Worm (Caenorhabditis elegans) whole organism, late embryonic: ENCODE measurements around the gene C07C7.1.
"Not testable (repeated sequence)": the region's sequence is repeated elsewhere in the genome, so short reads cannot be mapped to it uniquely, and the experiment has no call there.

Source experiments
- F13H6.1 ChIP-seq: sonication (generic microtip); optimal IDR thresholded peaks from 2 replicates; lab custom pipeline; 2016; ENCODE audit warnings: missing genetic modification characterization, missing compliant biosample characterization
- K02D7.2 ChIP-seq: sonication (generic microtip); optimal IDR thresholded peaks from 2 replicates; lab custom pipeline; 2017; ENCODE audit warnings: mild to moderate bottlenecking, missing genetic modification characterization, missing compliant biosample characterization
- K09A11.1 ChIP-seq: sonication (generic microtip); optimal IDR thresholded peaks from 2 replicates; lab custom pipeline; 2017; ENCODE audit warnings: antibody characterized with exemption, mild to moderate bottlenecking, missing genetic modification characterization, missing compliant biosample characterization; ENCODE audit not compliant: insufficient read depth
- ceh-14 ChIP-seq: sonication (generic microtip); optimal IDR thresholded peaks from 2 replicates; lab custom pipeline; 2016; ENCODE audit warnings: missing genotype, missing genetic modification characterization, missing compliant biosample characterization
- ceh-18 ChIP-seq: sonication (generic microtip); optimal IDR thresholded peaks from 2 replicates; lab custom pipeline; 2016; ENCODE audit warnings: missing genetic modification characterization, missing compliant biosample characterization
- ceh-2 ChIP-seq: sonication (generic microtip); optimal IDR thresholded peaks from 2 replicates; lab custom pipeline; 2016; ENCODE audit warnings: missing genotype, missing genetic modification characterization, missing compliant biosample characterization
- ceh-22 ChIP-seq: sonication (generic microtip); optimal IDR thresholded peaks from 2 replicates; lab custom pipeline; 2017; ENCODE audit warnings: missing biosample characterization, missing genetic modification characterization
- ceh-24 ChIP-seq: sonication (generic microtip); optimal IDR thresholded peaks from 2 replicates; lab custom pipeline; 2016; ENCODE audit warnings: mild to moderate bottlenecking, missing genetic modification characterization, missing compliant biosample characterization
- ceh-31 ChIP-seq: sonication (generic microtip); optimal IDR thresholded peaks from 2 replicates; lab custom pipeline; 2016; ENCODE audit warnings: missing genetic modification characterization, missing compliant biosample characterization
- ceh-34 ChIP-seq: sonication (generic microtip); optimal IDR thresholded peaks from 2 replicates; lab custom pipeline; 2016; ENCODE audit warnings: mild to moderate bottlenecking, missing genetic modification characterization, missing compliant biosample characterization
- ceh-45 ChIP-seq: fragments of 200-800 bp; sonication (Bioruptor generic); IDR thresholded peaks from 2 replicates; pipeline ENCODE4 v1.3.6; 2022; ENCODE audit warnings: missing genetic modification reagents, missing genetic modification characterization, missing compliant biosample characterization
- ceh-6 ChIP-seq: fragments of 200-800 bp; sonication (Bioruptor generic); optimal IDR thresholded peaks from 2 replicates; lab custom pipeline; 2018; ENCODE audit warnings: mild to moderate bottlenecking, missing genetic modification characterization, missing compliant biosample characterization
- ceh-9 ChIP-seq: sonication (generic microtip); optimal IDR thresholded peaks from 2 replicates; lab custom pipeline; 2016; ENCODE audit warnings: mild to moderate bottlenecking, missing genetic modification characterization, inconsistent platforms, missing compliant biosample characterization
- elt-2 ChIP-seq: sonication (generic microtip); optimal IDR thresholded peaks from 2 replicates; lab custom pipeline; 2016; ENCODE audit warnings: missing genetic modification reagents, missing genetic modification characterization, missing compliant biosample characterization
- eyg-1 ChIP-seq: sonication (generic microtip); optimal IDR thresholded peaks from 2 replicates; lab custom pipeline; 2016; ENCODE audit warnings: missing genotype, missing genetic modification characterization, missing compliant biosample characterization
- fkh-6 ChIP-seq: sonication (generic microtip); optimal IDR thresholded peaks from 2 replicates; lab custom pipeline; 2016; ENCODE audit warnings: missing genetic modification characterization, missing compliant biosample characterization
- hlh-30 ChIP-seq: sonication (generic microtip); optimal IDR thresholded peaks from 2 replicates; lab custom pipeline; 2017; ENCODE audit warnings: antibody characterized with exemption, missing genetic modification characterization, missing compliant biosample characterization; ENCODE audit not compliant: insufficient read depth
- hlh-6 ChIP-seq: sonication (generic microtip); optimal IDR thresholded peaks from 2 replicates; lab custom pipeline; 2016; ENCODE audit warnings: missing genotype, missing genetic modification characterization, missing compliant biosample characterization
- hlh-8 ChIP-seq: sonication (generic microtip); optimal IDR thresholded peaks from 2 replicates; lab custom pipeline; 2016; ENCODE audit warnings: missing genotype, missing genetic modification characterization, missing compliant biosample characterization
- madf-2 ChIP-seq: sonication (generic microtip); optimal IDR thresholded peaks from 2 replicates; lab custom pipeline; 2017; ENCODE audit warnings: missing genetic modification characterization, missing compliant biosample characterization
- mec-3 ChIP-seq: sonication (generic microtip); optimal IDR thresholded peaks from 2 replicates; lab custom pipeline; 2016; ENCODE audit warnings: borderline replicate concordance, missing genetic modification characterization, missing compliant biosample characterization
- nfya-1 ChIP-seq: sonication (generic microtip); optimal IDR thresholded peaks from 2 replicates; lab custom pipeline; 2017; ENCODE audit warnings: missing genetic modification characterization, mild to moderate bottlenecking, missing compliant biosample characterization, antibody characterized with exemption, moderate library complexity
- nhr-11 ChIP-seq: fragments of 150-350 bp; optimal IDR thresholded peaks from 2 replicates; lab custom pipeline; 2014; ENCODE audit warnings: missing biosample characterization, missing genetic modification characterization
- odd-2 ChIP-seq: sonication (generic microtip); optimal IDR thresholded peaks from 2 replicates; lab custom pipeline; 2017; ENCODE audit warnings: antibody characterized with exemption, mild to moderate bottlenecking, missing genetic modification characterization, missing compliant biosample characterization
- pat-9 ChIP-seq: fragments of 200-800 bp; sonication (Bioruptor generic); optimal IDR thresholded peaks from 2 replicates; lab custom pipeline; 2018; ENCODE audit warnings: mild to moderate bottlenecking, missing genetic modification characterization, moderate library complexity, missing compliant biosample characterization
- pax-1 ChIP-seq: fragments of 150-350 bp; optimal IDR thresholded peaks from 2 replicates; lab custom pipeline; 2014; ENCODE audit warnings: missing biosample characterization, missing genetic modification characterization
- pha-2 ChIP-seq: sonication (generic microtip); optimal IDR thresholded peaks from 2 replicates; lab custom pipeline; 2017; ENCODE audit warnings: mild to moderate bottlenecking, missing genetic modification characterization, missing compliant biosample characterization
- pha-4 ChIP-seq: fragments of 150-350 bp; optimal IDR thresholded peaks from 2 replicates; lab custom pipeline; 2018; ENCODE audit warnings: missing biosample characterization, missing genetic modification reagents, missing genetic modification characterization
- pros-1 ChIP-seq: fragments of 150-350 bp; optimal IDR thresholded peaks from 2 replicates; lab custom pipeline; 2014; ENCODE audit warnings: missing biosample characterization, missing genetic modification reagents, missing genetic modification characterization
- ref-2 ChIP-seq: sonication (generic microtip); optimal IDR thresholded peaks from 2 replicates; lab custom pipeline; 2016; ENCODE audit warnings: missing genetic modification characterization, missing compliant biosample characterization
- rnt-1 ChIP-seq: sonication (generic microtip); optimal IDR thresholded peaks from 2 replicates; lab custom pipeline; 2016; ENCODE audit warnings: missing genetic modification characterization, missing compliant biosample characterization
- sdc-2 ChIP-seq: sonication (generic microtip); optimal IDR thresholded peaks from 2 replicates; lab custom pipeline; 2016; ENCODE audit warnings: missing genotype, missing genetic modification characterization, missing compliant biosample characterization
- syd-9 ChIP-seq: sonication (generic microtip); optimal IDR thresholded peaks from 2 replicates; lab custom pipeline; 2016; ENCODE audit warnings: mild to moderate bottlenecking, missing genetic modification characterization, moderate library complexity, missing compliant biosample characterization
- tbx-2 ChIP-seq: sonication (generic microtip); optimal IDR thresholded peaks from 2 replicates; lab custom pipeline; 2016; ENCODE audit warnings: missing genetic modification characterization, missing compliant biosample characterization
- unc-3 ChIP-seq, 2 experiments: fragments of 200-800 bp in 1 of 2; sonication (Bioruptor generic) in 1 of 2; sonication (generic microtip) in 1 of 2; conservative IDR thresholded peaks in 1 of 2; optimal IDR thresholded peaks in 1 of 2; 2 replicates each; pipeline versions ENCODE4 v1.3.6 to Lab custom; 2016 to 2022; ENCODE audit warnings: missing compliant biosample characterization in 2 of 2, missing genetic modification characterization in 2 of 2, missing genetic modification reagents in 1 of 2
- unc-42 ChIP-seq: sonication (generic microtip); optimal IDR thresholded peaks from 2 replicates; lab custom pipeline; 2016; ENCODE audit warnings: missing genotype, missing genetic modification characterization, missing compliant biosample characterization

C07C7.1 gene

DNA sequence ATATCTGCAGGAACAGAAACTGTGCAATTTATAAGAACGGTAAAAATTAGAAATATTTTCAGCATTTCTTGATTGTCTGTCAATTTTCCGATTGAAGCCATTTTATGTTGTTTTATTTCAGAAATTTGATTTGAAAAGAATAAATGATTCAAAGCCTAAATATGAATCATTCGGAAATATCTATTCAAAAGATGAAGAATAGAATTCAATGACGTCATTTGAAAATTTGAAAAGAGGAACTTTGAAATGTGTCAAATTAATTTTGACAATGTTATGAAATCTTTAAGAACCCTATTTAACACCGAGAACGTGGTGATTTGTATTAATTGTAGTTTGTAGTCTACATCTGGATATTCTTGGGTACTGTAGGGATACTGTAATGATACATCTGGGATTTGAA is 7.9 kb downstream of the C07C7.1 start, which contains the start of gene C46C2.5:
C46C2.5 (minus strand) TSS at position 101 of the 400 bp plus-strand sequence.
- TF ChIP-seq F13H6.1 (tag; lab: Kevin White, UChicago) (no peak), mec-3 (tag; lab: Kevin White, UChicago) (no peak), ceh-9 (tag; lab: Kevin White, UChicago) (no peak), hlh-6 (no peak), rnt-1 (tag; lab: Kevin White, UChicago) (no peak), ceh-24 (tag; lab: Kevin White, UChicago) (no peak), nhr-11 (no peak), odd-2 (no peak), sdc-2 (tag; lab: Kevin White, UChicago) (no peak), pha-4 (tag; lab: Kevin White, UChicago) (no peak), unc-3 (GFP tag; conservative IDR thresholded peaks at IDR 0.05; lab: Robert Waterston, UW) (no peak), unc-3 (tag; optimal IDR thresholded peaks at IDR 0.05; lab: Kevin White, UChicago) (no peak), syd-9 (no peak)

- not testable (repeated sequence) for TF ChIP-seq ceh-6, hlh-6, ceh-14
These were observed 9.9 kb downstream of the C07C7.1 start, which contains the start of gene C46C2.7 for ce11 chrIV:9194524-9194923. TSS of gene C46C2.7 (plus strand) at chrIV:9194824.

ce11 chrIV:9196755-9197154 is 12.1 kb downstream of the C07C7.1 start:
- TF ChIP-seq elt-2 (tag; lab: Kevin White, UChicago), result peak; percentile 7
- no peak for TF ChIP-seq pax-1
- peak; percentile 34 for TF ChIP-seq tbx-2 (tag; lab: Kevin White, UChicago)
- TF ChIP-seq ceh-6, result no peak
- no peak for TF ChIP-seq pha-2 (tag; lab: Kevin White, UChicago)
- no peak for TF ChIP-seq F13H6.1 (tag; lab: Kevin White, UChicago)
- peak; percentile 68 for TF ChIP-seq unc-42 (tag; lab: Kevin White, UChicago)
- no peak for TF ChIP-seq K02D7.2 (tag; lab: Kevin White, UChicago)
- no peak for TF ChIP-seq hlh-6
- TF ChIP-seq nfya-1 (tag; lab: Kevin White, UChicago), result peak; percentile 94
- TF ChIP-seq madf-2 (tag; lab: Kevin White, UChicago), result no peak
- TF ChIP-seq fkh-6 (tag; lab: Kevin White, UChicago), result no peak
- TF ChIP-seq ceh-31 (tag; lab: Kevin White, UChicago), result peak; percentile 51
- TF ChIP-seq K09A11.1 (tag; lab: Kevin White, UChicago), result no peak
- TF ChIP-seq ceh-45 (GFP tag; lab: Robert Waterston, UW), result no peak
- no peak for TF ChIP-seq odd-2
- TF ChIP-seq ceh-18, result peak; percentile 56
- TF ChIP-seq sdc-2 (tag; lab: Kevin White, UChicago), result peak; percentile 11
- TF ChIP-seq hlh-8 (tag; lab: Kevin White, UChicago), result no peak
- peak; percentile 34 for TF ChIP-seq ceh-14
- no peak for TF ChIP-seq ref-2 (tag; lab: Kevin White, UChicago)
- TF ChIP-seq pros-1 (tag; lab: Kevin White, UChicago), result peak; percentile 64
- peak; percentile 76 for TF ChIP-seq ceh-34
- no peak for TF ChIP-seq eyg-1
- TF ChIP-seq ceh-2 (tag; lab: Kevin White, UChicago), result no peak
- no peak for TF ChIP-seq rnt-1 (tag; lab: Kevin White, UChicago)
- no peak for TF ChIP-seq ceh-9 (tag; lab: Kevin White, UChicago)
- TF ChIP-seq ceh-22 (tag; lab: Kevin White, UChicago), result no peak
- TF ChIP-seq hlh-30 (tag; lab: Kevin White, UChicago), result peak; percentile 12

- TF ChIP-seq elt-2 (tag; lab: Kevin White, UChicago) (peak; percentile 38), hlh-30 (tag; lab: Kevin White, UChicago) (peak; percentile 53), pat-9 (no peak)
- TF ChIP-seq, all 69 proteins: peak for 2
These were observed 13.5 kb downstream of the C07C7.1 start for ce11 chrIV:9198136-9198535.
